Fruit fly (Drosophila melanogaster) whole organism, adult: ENCODE results near the gene CG8028.

Source experiments
- CG11617 ChIP-seq: fragments of 200-800 bp; sonication (Bioruptor generic); optimal IDR thresholded peaks from 2 replicates; lab custom pipeline; 2017; ENCODE audit warnings: mild to moderate bottlenecking, missing biosample characterization, missing genetic modification reagents, missing genetic modification characterization
- CG12768 ChIP-seq: fragments of 200-800 bp; sonication (Bioruptor generic); optimal IDR thresholded peaks from 2 replicates; lab custom pipeline; 2017; ENCODE audit warnings: missing biosample characterization, missing genetic modification characterization, mild to moderate bottlenecking, moderate library complexity, missing genetic modification reagents
- CG14711 ChIP-seq: fragments of 200-800 bp; sonication (Bioruptor generic); optimal IDR thresholded peaks from 2 replicates; lab custom pipeline; 2018; ENCODE audit warnings: missing biosample characterization, mild to moderate bottlenecking, missing genetic modification characterization, moderate library complexity
- CG7045 ChIP-seq: fragments of 200-800 bp; sonication (Bioruptor generic); optimal IDR thresholded peaks from 2 replicates; lab custom pipeline; 2017; ENCODE audit warnings: missing biosample characterization, mild to moderate bottlenecking, missing genetic modification characterization
- Crg-1 ChIP-seq: fragments of 200-800 bp; sonication (Bioruptor generic); optimal IDR thresholded peaks from 2 replicates; lab custom pipeline; 2016; ENCODE audit warnings: missing biosample characterization, missing genetic modification characterization

DNA sequence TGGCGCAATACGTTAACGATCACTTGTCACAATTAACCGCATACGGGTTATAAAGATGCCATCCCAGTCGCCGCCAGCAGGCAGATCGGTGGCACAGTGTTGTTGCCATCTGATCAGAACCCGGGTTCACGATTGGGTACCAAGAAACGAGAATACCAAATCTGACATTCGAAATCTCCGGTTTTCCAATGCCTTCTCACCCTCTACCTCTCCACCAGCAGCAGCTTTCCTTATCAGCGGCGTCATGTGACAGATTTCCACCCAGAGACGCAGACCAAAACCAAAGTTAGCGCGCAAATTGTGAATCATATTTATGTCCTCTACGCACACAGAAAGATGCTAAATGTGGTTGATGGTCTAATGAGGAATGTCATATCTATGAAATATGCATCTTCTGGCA lies 41.5 kb downstream of the CG8028 start:
- TF ChIP-seq CG11617 (GFP tag; lab: Kevin White, UChicago) (no peak), CG7045 (GFP tag; lab: Kevin White, UChicago) (no peak), CG14711 (tag; lab: Kevin White, UChicago) (no peak), Crg-1 (no peak), CG12768 (GFP tag; lab: Kevin White, UChicago) (no peak)
